Worm (Caenorhabditis elegans) whole organism, L1 larva: Measurements from ENCODE around the gene F35C11.6.

Source experiments
- F16B12.6 ChIP-seq: fragments of 150-350 bp; optimal IDR thresholded peaks from 2 replicates; lab custom pipeline; 2014; ENCODE audit warnings: missing biosample characterization, missing genetic modification characterization
- ama-1 ChIP-seq: fragments of 150-350 bp; optimal IDR thresholded peaks from 2 replicates; lab custom pipeline; 2014
- blmp-1 ChIP-seq: fragments of 150-350 bp; optimal IDR thresholded peaks from 2 replicates; lab custom pipeline; 2014; ENCODE audit warnings: missing biosample characterization, missing genetic modification characterization
- ceh-63 ChIP-seq: fragments of 200-800 bp; sonication (Bioruptor generic); optimal IDR thresholded peaks from 2 replicates; lab custom pipeline; 2018; ENCODE audit warnings: mild to moderate bottlenecking, missing genetic modification characterization, missing compliant biosample characterization
- ceh-82 ChIP-seq, 3 experiments: fragments of 150-350 bp in 1 of 3; sonication (generic microtip) in 2 of 3; optimal IDR thresholded peaks; 2 replicates each; lab custom pipeline; 2014 to 2017; ENCODE audit warnings: missing biosample characterization in 3 of 3, missing genetic modification characterization in 3 of 3
- dpl-1 ChIP-seq, 3 experiments: fragments of 150-350 bp in 2 of 3; sonication (generic microtip) in 1 of 3; optimal IDR thresholded peaks; 2 replicates each; lab custom pipeline; 2014 to 2017; ENCODE audit warnings: missing biosample characterization in 3 of 3, missing genetic modification characterization in 3 of 3, missing genetic modification reagents in 3 of 3
- efl-1 ChIP-seq, 4 experiments: fragments of 150-350 bp; optimal IDR thresholded peaks in 3 of 4; peaks in 1 of 4; 1 replicate in 1 of 4; 2 replicates in 3 of 4; lab custom pipeline; 2014; ENCODE audit warnings: missing biosample characterization in 2 of 4, missing genetic modification characterization in 2 of 4, missing genetic modification reagents in 2 of 4
- efl-3 ChIP-seq: fragments of 200-800 bp; sonication (Bioruptor generic); optimal IDR thresholded peaks from 2 replicates; lab custom pipeline; 2018; ENCODE audit warnings: mild to moderate bottlenecking, missing genetic modification characterization, missing compliant biosample characterization
- egl-27 ChIP-seq, 2 experiments: fragments of 150-350 bp in 1 of 2; sonication (generic microtip); optimal IDR thresholded peaks; 3 replicates each; lab custom pipeline; 2017 to 2018; ENCODE audit warnings: missing biosample characterization in 2 of 2, missing genetic modification characterization in 2 of 2, missing genetic modification reagents in 2 of 2
- elt-3 ChIP-seq, 6 experiments: fragments of 150-350 bp in 1 of 6; sonication (generic microtip); optimal IDR thresholded peaks; 2 replicates each; lab custom pipeline; 2017 to 2018; ENCODE audit warnings: missing biosample characterization in 6 of 6, missing genetic modification characterization in 6 of 6, inconsistent platforms in 1 of 6
- fos-1 ChIP-seq: fragments of 150-350 bp; optimal IDR thresholded peaks from 2 replicates; lab custom pipeline; 2014; ENCODE audit warnings: missing biosample characterization, missing genetic modification characterization
- grh-1 ChIP-seq: fragments of 200-800 bp; sonication (Bioruptor generic); IDR thresholded peaks from 2 replicates; pipeline ENCODE4 v1.3.6; 2022; ENCODE audit warnings: missing genetic modification reagents, missing genetic modification characterization, missing compliant biosample characterization
- hlh-17 ChIP-seq: fragments of 200-800 bp; sonication (Bioruptor generic); optimal IDR thresholded peaks from 2 replicates; lab custom pipeline; 2018; ENCODE audit warnings: missing genetic modification characterization, mild to moderate bottlenecking, missing compliant biosample characterization, moderate library complexity, borderline replicate concordance
- hlh-4 ChIP-seq: sonication (generic microtip); optimal IDR thresholded peaks from 2 replicates; lab custom pipeline; 2016; ENCODE audit warnings: mild to moderate bottlenecking, missing genetic modification characterization, missing compliant biosample characterization
- isw-1 ChIP-seq: fragments of 200-800 bp; sonication (Bioruptor generic); IDR thresholded peaks from 2 replicates; pipeline ENCODE4 v1.3.6; 2022; ENCODE audit warnings: missing genetic modification characterization, missing compliant biosample characterization
- jun-1 ChIP-seq: fragments of 150-350 bp; optimal IDR thresholded peaks from 2 replicates; lab custom pipeline; 2014; ENCODE audit warnings: missing biosample characterization, missing genetic modification reagents, missing genetic modification characterization
- lin-13 ChIP-seq: fragments of 150-350 bp; optimal IDR thresholded peaks from 2 replicates; lab custom pipeline; 2014; ENCODE audit warnings: missing biosample characterization, missing genetic modification reagents, missing genetic modification characterization
- lin-14 ChIP-seq: fragments of 200-800 bp; sonication (Bioruptor generic); optimal IDR thresholded peaks from 2 replicates; lab custom pipeline; 2018; ENCODE audit warnings: mild to moderate bottlenecking, missing genetic modification characterization, moderate library complexity, missing compliant biosample characterization
- lin-15B ChIP-seq: fragments of 150-350 bp; sonication (generic microtip); optimal IDR thresholded peaks from 3 replicates; lab custom pipeline; 2014; ENCODE audit warnings: missing biosample characterization, missing genetic modification characterization
- lin-35 ChIP-seq, 2 experiments: fragments of 150-350 bp; optimal IDR thresholded peaks; 2 replicates each; lab custom pipeline; 2014; ENCODE audit warnings: missing biosample characterization in 2 of 2, missing genetic modification characterization in 2 of 2, missing genetic modification reagents in 2 of 2
- lin-39 ChIP-seq: fragments of 150-350 bp; optimal IDR thresholded peaks from 2 replicates; lab custom pipeline; 2014; ENCODE audit warnings: missing biosample characterization, missing genetic modification reagents, missing genetic modification characterization
- lir-3 ChIP-seq: sonication (generic microtip); optimal IDR thresholded peaks from 2 replicates; lab custom pipeline; 2016; ENCODE audit warnings: mild to moderate bottlenecking, missing genetic modification characterization, moderate library complexity, missing compliant biosample characterization; ENCODE audit not compliant: poor library complexity
- lsy-2 ChIP-seq, 2 experiments: fragments of 150-350 bp; optimal IDR thresholded peaks; 2 replicates each; lab custom pipeline; 2014; ENCODE audit warnings: missing biosample characterization in 2 of 2, missing genetic modification characterization in 2 of 2
- mab-9 ChIP-seq: fragments of 200-800 bp; sonication (Bioruptor generic); IDR thresholded peaks from 2 replicates; pipeline ENCODE4 v1.3.6; 2022; ENCODE audit warnings: missing genetic modification reagents, missing genetic modification characterization, missing compliant biosample characterization
- nhr-19 ChIP-seq: fragments of 200-800 bp; sonication (Bioruptor generic); conservative IDR thresholded peaks from 2 replicates; pipeline ENCODE4 v1.3.6; 2022; ENCODE audit warnings: missing genetic modification characterization, missing compliant biosample characterization
- nhr-20 ChIP-seq: sonication (generic microtip); optimal IDR thresholded peaks from 2 replicates; lab custom pipeline; 2016; ENCODE audit warnings: mild to moderate bottlenecking, missing genetic modification characterization, missing compliant biosample characterization
- nhr-237 ChIP-seq: fragments of 150-350 bp; optimal IDR thresholded peaks from 2 replicates; lab custom pipeline; 2014; ENCODE audit warnings: missing biosample characterization, missing genetic modification characterization
- nhr-71 ChIP-seq: sonication (generic microtip); optimal IDR thresholded peaks from 2 replicates; lab custom pipeline; 2016; ENCODE audit warnings: mild to moderate bottlenecking, missing genetic modification characterization, moderate library complexity, missing compliant biosample characterization
- nhr-85 ChIP-seq: sonication (generic microtip); peaks from one replicate; lab custom pipeline; 2016; ENCODE audit warnings: missing genetic modification characterization, inconsistent platforms, missing compliant biosample characterization
- pqm-1 ChIP-seq: sonication (generic microtip); optimal IDR thresholded peaks from 3 replicates; lab custom pipeline; 2017; ENCODE audit warnings: missing biosample characterization, missing genetic modification characterization
- rnt-1 ChIP-seq: sonication (generic microtip); optimal IDR thresholded peaks from 2 replicates; lab custom pipeline; 2016; ENCODE audit warnings: mild to moderate bottlenecking, missing genetic modification characterization, moderate library complexity, missing compliant biosample characterization
- skn-1 ChIP-seq: fragments of 150-350 bp; optimal IDR thresholded peaks from 2 replicates; lab custom pipeline; 2014; ENCODE audit warnings: missing biosample characterization, missing genetic modification characterization
- snpc-4 ChIP-seq: fragments of 150-350 bp; optimal IDR thresholded peaks from 2 replicates; lab custom pipeline; 2014; ENCODE audit warnings: missing biosample characterization, missing genetic modification characterization
- snu-23 ChIP-seq: sonication (generic microtip); optimal IDR thresholded peaks from 2 replicates; lab custom pipeline; 2016; ENCODE audit warnings: missing genetic modification characterization, missing compliant biosample characterization
- swsn-7 ChIP-seq: sonication (generic microtip); optimal IDR thresholded peaks from 2 replicates; lab custom pipeline; 2016; ENCODE audit warnings: missing genetic modification characterization, missing compliant biosample characterization
- tbx-2 ChIP-seq: sonication (generic microtip); optimal IDR thresholded peaks from 2 replicates; lab custom pipeline; 2016; ENCODE audit warnings: missing genetic modification characterization, missing compliant biosample characterization
- unc-130 ChIP-seq: fragments of 150-350 bp; optimal IDR thresholded peaks from 2 replicates; lab custom pipeline; 2017; ENCODE audit warnings: missing biosample characterization, missing genetic modification characterization, inconsistent platforms
- xbp-1 ChIP-seq: sonication (generic microtip); optimal IDR thresholded peaks from 2 replicates; lab custom pipeline; 2016; ENCODE audit warnings: missing genetic modification characterization, missing compliant biosample characterization
- zag-1 ChIP-seq: fragments of 150-350 bp; optimal IDR thresholded peaks from 2 replicates; lab custom pipeline; 2014; ENCODE audit warnings: missing biosample characterization, missing genetic modification characterization
- ztf-11 ChIP-seq, 2 experiments: sonication (generic microtip); optimal IDR thresholded peaks; 2 replicates each; lab custom pipeline; 2016 to 2017; ENCODE audit warnings: missing genetic modification characterization in 2 of 2, missing biosample characterization in 1 of 2, missing compliant biosample characterization in 1 of 2
- ztf-4 ChIP-seq: fragments of 150-350 bp; optimal IDR thresholded peaks from 2 replicates; lab custom pipeline; 2014; ENCODE audit warnings: missing biosample characterization, missing genetic modification characterization

F35C11.6 gene

DNA sequence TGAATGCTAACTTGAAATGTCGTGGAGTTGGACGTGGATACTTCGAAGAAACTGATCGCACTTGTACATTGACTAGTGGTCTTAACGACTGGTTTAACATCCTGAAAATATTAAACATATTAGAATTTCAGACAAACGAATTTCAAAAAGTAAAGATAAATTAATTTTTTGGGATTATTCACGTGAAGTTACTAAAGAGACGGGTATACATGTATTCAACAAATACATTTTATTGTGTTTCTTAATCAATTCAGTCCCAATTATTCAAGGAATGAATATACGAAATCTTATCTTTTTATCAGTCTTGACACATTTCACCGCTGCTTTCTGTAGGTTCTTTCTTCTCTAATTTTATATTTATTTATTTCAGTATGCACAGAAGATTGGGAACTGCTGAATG is 19.5 kb upstream of the F35C11.6 start, which contains the start of the genes mrpl-10 and clec-142:
TSS of gene mrpl-10 (minus strand) at position 101 of the 400 bp plus-strand sequence.
TSS of gene clec-142 (plus strand) at position 264 of the 400 bp plus-strand sequence.
- TF ChIP-seq lin-13 (GFP tag; lab: Kevin White, UChicago) (no peak), efl-3 (GFP tag; lab: Kevin White, UChicago) (no peak), lir-3 (tag; lab: Kevin White, UChicago) (no peak), ztf-4 (no peak), zag-1 (tag; lab: Kevin White, UChicago) (no peak), lin-39 (no peak), nhr-85 (tag; lab: Kevin White, UChicago) (no peak), egl-27 (tag; optimal IDR thresholded peaks at IDR 0.05; lab: Kevin White, UChicago) (no peak), swsn-7 (tag; lab: Kevin White, UChicago) (no peak), nhr-237 (tag; lab: Kevin White, UChicago) (no peak), grh-1 (GFP tag; lab: Robert Waterston, UW) (no peak), lin-14 (GFP tag; lab: Kevin White, UChicago) (no peak), snpc-4 (tag; lab: Kevin White, UChicago) (no peak), pqm-1 (tag; lab: Kevin White, UChicago) (no peak), hlh-4 (tag; lab: Kevin White, UChicago) (no peak), snu-23 (GFP tag; lab: Kevin White, UChicago) (no peak), unc-130 (no peak), nhr-19 (GFP tag; lab: Robert Waterston, UW) (no peak)

DNA sequence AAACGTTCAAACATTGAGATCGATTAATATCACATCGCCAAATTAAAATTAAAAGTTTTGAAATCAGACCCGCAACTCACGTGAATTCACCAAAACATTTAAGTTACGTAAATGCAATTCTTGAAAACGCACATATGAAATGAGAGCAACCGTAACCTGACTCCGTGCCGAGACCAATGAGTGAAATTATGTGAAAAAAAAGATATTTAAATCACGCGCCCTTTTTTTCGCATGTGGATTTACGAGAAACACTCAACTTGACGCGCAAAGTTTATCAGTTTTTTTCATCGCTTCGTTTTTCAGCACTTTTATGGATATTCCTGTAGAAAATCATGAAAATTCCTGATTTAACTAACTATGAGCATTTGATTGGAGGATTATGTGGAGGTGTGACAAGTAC is 17.1 kb upstream of the F35C11.6 start, which contains the start of the genes gei-14 and slc-25A32:
TSS of gene gei-14 (minus strand) at position 175 of the 400 bp plus-strand sequence.
TSS of gene slc-25A32 (plus strand) at position 242 of the 400 bp plus-strand sequence.
- TF ChIP-seq lin-15B (tag; lab: Kevin White, UChicago) = peak; percentile 53
- TF ChIP-seq nhr-71 = peak; percentile 46
- TF ChIP-seq elt-3 (tag; optimal IDR thresholded peaks at IDR 0.05; lab: Kevin White, UChicago) = peak in 1 of 6 experiments; percentile 24
- no peak for TF ChIP-seq grh-1 (GFP tag; lab: Robert Waterston, UW)
- TF ChIP-seq efl-1 (optimal IDR thresholded peaks at IDR 0.05; lab: Kevin White, UChicago) = peak; percentile 92 to 95
- peak; percentile 90 to 99 for TF ChIP-seq efl-1 (GFP tag; optimal IDR thresholded peaks at IDR 0.05 in 1 of 2; lab: Kevin White, UChicago)
- peak; percentile 1 for TF ChIP-seq fos-1
- TF ChIP-seq lin-39 = no peak
- no peak for TF ChIP-seq isw-1 (GFP tag; lab: Robert Waterston, UW)
- peak in 2 of 3 experiments; percentile 33 to 34 for TF ChIP-seq ceh-82 (tag; optimal IDR thresholded peaks at IDR 0.05; lab: Kevin White, UChicago)
- no peak for TF ChIP-seq mab-9 (GFP tag; lab: Robert Waterston, UW)
- peak; percentile 13 for TF ChIP-seq xbp-1
- TF ChIP-seq jun-1 (tag; lab: Kevin White, UChicago) = no peak
- TF ChIP-seq nhr-85 (tag; lab: Kevin White, UChicago) = peak; percentile 65
- peak; percentile 40 for TF ChIP-seq snu-23 (GFP tag; lab: Kevin White, UChicago)
- TF ChIP-seq lin-35 (GFP tag; optimal IDR thresholded peaks at IDR 0.05; lab: Kevin White, UChicago) = peak; percentile 91 to 96
- peak; percentile 68 to 81 for TF ChIP-seq lsy-2 (tag; optimal IDR thresholded peaks at IDR 0.05; lab: Kevin White, UChicago)
- no peak for TF ChIP-seq ama-1 (lab: Kevin White, UChicago)
- peak; percentile 33 for TF ChIP-seq rnt-1 (tag; lab: Kevin White, UChicago)
- TF ChIP-seq tbx-2 (tag; lab: Kevin White, UChicago) = peak; percentile 4
- peak; percentile 55 for TF ChIP-seq blmp-1 (tag; lab: Kevin White, UChicago)
- TF ChIP-seq ceh-63 (GFP tag; lab: Kevin White, UChicago) = no peak
- no peak for TF ChIP-seq ztf-11 (tag; optimal IDR thresholded peaks at IDR 0.05; lab: Kevin White, UChicago)
- TF ChIP-seq dpl-1 (GFP tag; optimal IDR thresholded peaks at IDR 0.05; lab: Kevin White, UChicago) = peak; percentile 88 to 92 (median 90)
- TF ChIP-seq skn-1 (tag; lab: Kevin White, UChicago) = peak; percentile 39
- TF ChIP-seq nhr-19 (GFP tag; lab: Robert Waterston, UW) = 0 out of 2 replicates have a peak, but pooled peaks have one; percentile 25
- TF ChIP-seq F16B12.6 (tag; lab: Kevin White, UChicago) = peak; percentile 78
- no peak for TF ChIP-seq hlh-17 (GFP tag; lab: Kevin White, UChicago)
- TF ChIP-seq nhr-20 (tag; lab: Kevin White, UChicago) = peak; percentile 18
